Fruit fly (Drosophila melanogaster) whole organism, embryonic: ENCODE measurements around the gene Prosbeta2R2.
A peak's percentile ranks its signal among the peaks of the same experiment; 100 is the strongest.

Experiments used
- Ada2b ChIP-seq: fragments of 200-800 bp; sonication (Bioruptor generic); IDR thresholded peaks from 2 replicates; pipeline ENCODE4 v1.3.6; 2022; ENCODE audit warnings: missing biosample characterization, missing genetic modification characterization
- CG10147 ChIP-seq: fragments of 200-800 bp; sonication (Bioruptor generic); optimal IDR thresholded peaks from 2 replicates; lab custom pipeline; 2019; ENCODE audit warnings: missing biosample characterization, mild to moderate bottlenecking, missing genetic modification characterization, moderate library complexity
- CG11723 ChIP-seq: fragments of 200-800 bp; sonication (Bioruptor generic); optimal IDR thresholded peaks from 2 replicates; lab custom pipeline; 2017; ENCODE audit warnings: missing biosample characterization, mild to moderate bottlenecking, missing genetic modification characterization
- CG13287 ChIP-seq: fragments of 200-800 bp; sonication (Bioruptor generic); IDR thresholded peaks from 2 replicates; pipeline ENCODE4 v1.3.6; 2022; ENCODE audit warnings: missing biosample characterization, missing genetic modification characterization; ENCODE audit not compliant: partially characterized antibody
- CG13775 ChIP-seq: fragments of 200-800 bp; sonication (Bioruptor generic); optimal IDR thresholded peaks from 3 replicates; lab custom pipeline; 2017; ENCODE audit warnings: missing biosample characterization, mild to moderate bottlenecking, missing genetic modification characterization
- CG14014 ChIP-seq: fragments of 200-800 bp; sonication (Bioruptor generic); IDR thresholded peaks from 2 replicates; pipeline ENCODE4 v1.3.6; 2022; ENCODE audit warnings: missing biosample characterization, missing genetic modification characterization
- CG14050 ChIP-seq: fragments of 200-800 bp; sonication (Bioruptor generic); IDR thresholded peaks from 3 replicates; pipeline ENCODE4 v1.3.6; 2022; ENCODE audit warnings: missing biosample characterization, missing genetic modification characterization
- CG15514 ChIP-seq: fragments of 200-800 bp; sonication (Bioruptor generic); optimal IDR thresholded peaks from 3 replicates; lab custom pipeline; 2017; ENCODE audit warnings: missing biosample characterization, missing genetic modification characterization, mild to moderate bottlenecking, moderate library complexity, missing genetic modification reagents
- CG17612 ChIP-seq: fragments of 200-800 bp; sonication (Bioruptor generic); IDR thresholded peaks from 2 replicates; pipeline ENCODE4 v1.3.6; 2022; ENCODE audit warnings: missing biosample characterization, missing genetic modification characterization
- CG17912 ChIP-seq: fragments of 200-800 bp; sonication (Bioruptor generic); optimal IDR thresholded peaks from 2 replicates; lab custom pipeline; 2018; ENCODE audit warnings: missing biosample characterization, mild to moderate bottlenecking, missing genetic modification characterization
- CG32532 ChIP-seq: fragments of 200-800 bp; sonication (Bioruptor generic); IDR thresholded peaks from 2 replicates; pipeline ENCODE4 v1.3.6; 2022; ENCODE audit warnings: missing biosample characterization, missing genetic modification characterization
- CG4282 ChIP-seq: fragments of 200-800 bp; sonication (Bioruptor generic); optimal IDR thresholded peaks from 2 replicates; lab custom pipeline; 2016; ENCODE audit warnings: missing biosample characterization, missing genetic modification characterization
- CG4404 ChIP-seq: fragments of 200-800 bp; sonication (Bioruptor generic); IDR thresholded peaks from 2 replicates; pipeline ENCODE4 v1.3.6; 2022; ENCODE audit warnings: missing biosample characterization, missing genetic modification characterization
- CG4854 ChIP-seq: fragments of 200-800 bp; sonication (Bioruptor generic); optimal IDR thresholded peaks from 2 replicates; lab custom pipeline; 2016; ENCODE audit warnings: missing biosample characterization, missing genetic modification characterization, inconsistent platforms
- CG6654 ChIP-seq: fragments of 200-800 bp; sonication (Bioruptor generic); optimal IDR thresholded peaks from 2 replicates; lab custom pipeline; 2017; ENCODE audit warnings: missing biosample characterization, mild to moderate bottlenecking, missing genetic modification characterization
- CG7839 ChIP-seq: fragments of 200-800 bp; sonication (Bioruptor generic); optimal IDR thresholded peaks from 3 replicates; lab custom pipeline; 2018; ENCODE audit warnings: missing biosample characterization, mild to moderate bottlenecking, missing genetic modification characterization, moderate library complexity
- CG8924 ChIP-seq: fragments of 200-800 bp; optimal IDR thresholded peaks from 3 replicates; lab custom pipeline; 2019; ENCODE audit warnings: missing biosample characterization, mild to moderate bottlenecking, missing genetic modification characterization, moderate library complexity
- Dll ChIP-seq: fragments of 200-800 bp; sonication (Bioruptor generic); IDR thresholded peaks from 4 replicates; pipeline ENCODE4 v1.3.6; 2022; ENCODE audit warnings: missing biosample characterization, missing genetic modification characterization; ENCODE audit not compliant: partially characterized antibody
- Dp ChIP-seq: fragments of 200-800 bp; sonication (Bioruptor generic); optimal IDR thresholded peaks from 2 replicates; lab custom pipeline; 2018; ENCODE audit warnings: missing biosample characterization, mild to moderate bottlenecking, missing genetic modification characterization, moderate library complexity
- E2f1 ChIP-seq: fragments of 200-800 bp; sonication (Bioruptor generic); IDR thresholded peaks from 2 replicates; pipeline ENCODE4 v1.3.6; 2022; ENCODE audit warnings: missing biosample characterization, missing genetic modification characterization
- E2f2 ChIP-seq: fragments of 200-800 bp; sonication (Bioruptor generic); IDR thresholded peaks from 2 replicates; pipeline ENCODE4 v1.3.6; 2022; ENCODE audit warnings: missing biosample characterization, missing genetic modification characterization
- Ets97D ChIP-seq: fragments of 200-800 bp; sonication (Bioruptor generic); optimal IDR thresholded peaks from 3 replicates; lab custom pipeline; 2016; ENCODE audit warnings: missing biosample characterization, missing genetic modification characterization
- Gsc ChIP-seq: fragments of 200-800 bp; sonication (Bioruptor generic); IDR thresholded peaks from 2 replicates; pipeline ENCODE4 v1.3.6; 2022; ENCODE audit warnings: missing biosample characterization, missing genetic modification characterization
- Hmr ChIP-seq: fragments of 200-800 bp; sonication (Bioruptor generic); optimal IDR thresholded peaks from 3 replicates; lab custom pipeline; 2017; ENCODE audit warnings: mild to moderate bottlenecking, missing biosample characterization, missing genetic modification reagents, missing genetic modification characterization
- Jarid2 ChIP-seq: fragments of 200-800 bp; sonication (Bioruptor generic); optimal IDR thresholded peaks from 3 replicates; lab custom pipeline; 2017; ENCODE audit warnings: mild to moderate bottlenecking, missing biosample characterization, missing genetic modification reagents, missing genetic modification characterization
- MESR4 ChIP-seq: fragments of 200-800 bp; sonication (Bioruptor generic); optimal IDR thresholded peaks from 2 replicates; lab custom pipeline; 2018; ENCODE audit warnings: missing biosample characterization, mild to moderate bottlenecking, missing genetic modification characterization, moderate library complexity
- Mes4 ChIP-seq: fragments of 200-800 bp; sonication (Bioruptor generic); optimal IDR thresholded peaks from 2 replicates; lab custom pipeline; 2016; ENCODE audit warnings: missing biosample characterization, missing genetic modification characterization
- Myb ChIP-seq: fragments of 200-800 bp; sonication (Bioruptor generic); optimal IDR thresholded peaks from 2 replicates; lab custom pipeline; 2016; ENCODE audit warnings: missing biosample characterization, missing genetic modification characterization
- Oaz ChIP-seq: fragments of 200-800 bp; sonication (Bioruptor generic); IDR thresholded peaks from 2 replicates; pipeline ENCODE4 v1.3.6; 2022; ENCODE audit warnings: missing biosample characterization, missing genetic modification characterization
- Pdp1 ChIP-seq, 2 experiments: fragments of 200-800 bp; sonication (Bioruptor generic); optimal IDR thresholded peaks; 3 replicates each; lab custom pipeline; 2016; ENCODE audit warnings: missing biosample characterization in 2 of 2, missing genetic modification characterization in 2 of 2, mild to moderate bottlenecking in 1 of 2, moderate library complexity in 1 of 2
- Six4 ChIP-seq: fragments of 200-800 bp; sonication (Bioruptor generic); optimal IDR thresholded peaks from 2 replicates; lab custom pipeline; 2016; ENCODE audit warnings: missing biosample characterization, missing genetic modification characterization
- ash1 ChIP-seq: fragments of 200-800 bp; sonication (Bioruptor generic); optimal IDR thresholded peaks from 2 replicates; lab custom pipeline; 2018; ENCODE audit warnings: missing biosample characterization, mild to moderate bottlenecking, missing genetic modification characterization
- cg ChIP-seq: fragments of 200-800 bp; sonication (Bioruptor generic); optimal IDR thresholded peaks from 3 replicates; lab custom pipeline; 2019; ENCODE audit warnings: missing biosample characterization, mild to moderate bottlenecking, missing genetic modification characterization, moderate library complexity
- gem ChIP-seq: fragments of 200-800 bp; sonication (Bioruptor generic); optimal IDR thresholded peaks from 2 replicates; lab custom pipeline; 2019; ENCODE audit warnings: missing biosample characterization, mild to moderate bottlenecking, missing genetic modification characterization, moderate library complexity
- h ChIP-seq: fragments of >200 bp; optimal IDR thresholded peaks from 2 replicates; lab custom pipeline; 2017
- inv ChIP-seq: fragments of 200-800 bp; sonication (Bioruptor generic); IDR thresholded peaks from 2 replicates; pipeline ENCODE4 v1.3.6; 2022; ENCODE audit warnings: missing biosample characterization, missing genetic modification characterization; ENCODE audit not compliant: partially characterized antibody
- jing ChIP-seq: fragments of 200-800 bp; sonication (Bioruptor generic); optimal IDR thresholded peaks from 2 replicates; lab custom pipeline; 2018; ENCODE audit warnings: missing biosample characterization, mild to moderate bottlenecking, missing genetic modification characterization
- klu ChIP-seq: fragments of 200-800 bp; sonication (Bioruptor generic); IDR thresholded peaks from 2 replicates; pipeline ENCODE4 v1.3.6; 2022; ENCODE audit warnings: missing biosample characterization, missing genetic modification characterization
- row ChIP-seq: fragments of 200-800 bp; sonication (Bioruptor generic); IDR thresholded peaks from 3 replicates; pipeline ENCODE4 v1.3.6; 2022; ENCODE audit warnings: missing biosample characterization, missing genetic modification characterization
- sim ChIP-seq: fragments of 200-800 bp; sonication (Bioruptor generic); IDR thresholded peaks from 2 replicates; pipeline ENCODE4 v1.3.6; 2022; ENCODE audit warnings: missing biosample characterization, missing genetic modification characterization
- sr ChIP-seq: fragments of 200-800 bp; sonication (Bioruptor generic); IDR thresholded peaks from 3 replicates; pipeline ENCODE4 v1.3.6; 2022; ENCODE audit warnings: missing biosample characterization, missing genetic modification characterization
- ssp ChIP-seq: fragments of 200-800 bp; sonication (Bioruptor generic); IDR thresholded peaks from 2 replicates; pipeline ENCODE4 v1.3.6; 2022; ENCODE audit warnings: missing biosample characterization, missing genetic modification characterization
- stwl ChIP-seq: fragments of 200-800 bp; sonication (Bioruptor generic); optimal IDR thresholded peaks from 3 replicates; lab custom pipeline; 2018; ENCODE audit warnings: missing biosample characterization, mild to moderate bottlenecking, missing genetic modification characterization, moderate library complexity
- tap ChIP-seq: fragments of 200-800 bp; optimal IDR thresholded peaks from 3 replicates; lab custom pipeline; 2019; ENCODE audit warnings: missing biosample characterization, mild to moderate bottlenecking, missing genetic modification characterization, moderate library complexity
- tgo ChIP-seq: fragments of 200-800 bp; sonication (Bioruptor generic); IDR thresholded peaks from 3 replicates; pipeline ENCODE4 v1.3.6; 2022; ENCODE audit warnings: missing biosample characterization, missing genetic modification characterization
- tna ChIP-seq: fragments of 200-800 bp; sonication (Bioruptor generic); IDR thresholded peaks from 2 replicates; pipeline ENCODE4 v1.3.6; 2022; ENCODE audit warnings: missing biosample characterization, missing genetic modification characterization; ENCODE audit not compliant: partially characterized antibody
- ttk ChIP-seq: fragments of 200-800 bp; sonication (Bioruptor generic); IDR thresholded peaks from 2 replicates; pipeline ENCODE4 v2.1.2; 2022; ENCODE audit warnings: missing biosample characterization, missing genetic modification characterization
- tx ChIP-seq: fragments of 200-800 bp; sonication (Bioruptor generic); optimal IDR thresholded peaks from 2 replicates; lab custom pipeline; 2016; ENCODE audit warnings: missing biosample characterization, missing genetic modification characterization
- unpg ChIP-seq: fragments of 200-800 bp; sonication (Bioruptor generic); optimal IDR thresholded peaks from 3 replicates; lab custom pipeline; 2018; ENCODE audit warnings: missing biosample characterization, mild to moderate bottlenecking, missing genetic modification characterization, moderate library complexity
- z ChIP-seq: fragments of 200-800 bp; sonication (Bioruptor generic); IDR thresholded peaks from 3 replicates; pipeline ENCODE4 v1.3.6; 2022; ENCODE audit warnings: missing biosample characterization, missing genetic modification characterization

Gene Prosbeta2R2

DNA sequence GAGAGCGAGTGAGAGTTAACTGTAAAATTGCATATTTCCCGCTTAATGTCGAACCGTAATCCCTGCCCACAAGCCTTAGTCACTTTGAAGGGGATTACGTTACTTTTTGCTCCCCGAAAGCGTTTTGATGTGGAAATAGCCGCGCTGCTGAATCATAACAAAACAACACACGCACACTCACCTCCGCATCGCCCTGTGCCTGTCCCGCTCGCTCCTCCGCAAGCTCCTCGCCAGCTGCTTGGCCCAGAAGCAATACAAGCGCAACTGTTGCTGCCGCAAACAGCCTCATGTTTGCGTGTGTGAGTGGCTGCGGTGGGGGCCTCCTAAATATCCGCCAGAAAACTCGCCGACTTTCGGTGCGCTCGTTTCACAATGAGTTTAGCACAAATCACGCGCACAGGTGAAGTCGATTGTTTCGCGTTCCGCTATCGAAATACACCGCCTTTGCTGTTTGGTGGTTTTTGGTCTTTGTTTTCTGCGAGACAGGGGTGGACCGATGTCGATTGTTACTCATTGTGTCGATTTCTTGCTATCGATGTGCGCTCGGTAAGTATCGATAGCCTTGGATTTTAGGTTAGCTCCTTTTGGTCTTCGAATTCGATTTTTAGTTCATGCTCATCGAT lies 32.0 kb upstream of the Prosbeta2R2 start, which contains the start of gene CtsF (continued):
- no peak for TF ChIP-seq Ada2b
- peak; percentile 16 for TF ChIP-seq CG10147 (GFP tag; lab: Kevin White, UChicago)
- peak; percentile 89 for TF ChIP-seq CG15514 (GFP tag; lab: Kevin White, UChicago)
- TF ChIP-seq CG11723 (GFP tag; lab: Kevin White, UChicago): no peak
- TF ChIP-seq CG4404 (GFP tag; lab: Robert Waterston, UW): no peak
- peak; percentile 34; the same call in 1 of the 2 replicates for TF ChIP-seq CG32532 (GFP tag; lab: Robert Waterston, UW)
- no peak for TF ChIP-seq Pdp1 (GFP tag; optimal IDR thresholded peaks at IDR 0.05; lab: Kevin White, UChicago)
- TF ChIP-seq CG13775 (GFP tag; lab: Kevin White, UChicago): no peak
- peak; percentile 78 for TF ChIP-seq stwl (tag; lab: Kevin White, UChicago)
- no peak for TF ChIP-seq sim (GFP tag; lab: Robert Waterston, UW)
- no peak for TF ChIP-seq CG14050 (GFP tag; lab: Robert Waterston, UW)
- no peak for TF ChIP-seq Gsc
- peak; percentile 98 for TF ChIP-seq Dll
- TF ChIP-seq sr: no peak
- no peak for TF ChIP-seq Six4
- peak; percentile 78 for TF ChIP-seq Myb (GFP tag; lab: Kevin White, UChicago)
- TF ChIP-seq CG17612 (GFP tag; lab: Robert Waterston, UW): no peak
- no peak for TF ChIP-seq h (lab: Kevin White, UChicago)
- peak; percentile 30 for TF ChIP-seq tap (tag; lab: Kevin White, UChicago)
- TF ChIP-seq klu (GFP tag; lab: Robert Waterston, UW): no peak
- TF ChIP-seq tna (GFP tag; lab: Robert Waterston, UW): peak; percentile 100
- TF ChIP-seq Mes4: peak; percentile 11
- TF ChIP-seq gem: no peak
- peak; percentile 61 for TF ChIP-seq Jarid2 (GFP tag; lab: Kevin White, UChicago)
- 0 out of 2 replicates have a peak, but pooled peaks have one; percentile 20 for TF ChIP-seq ssp (GFP tag; lab: Robert Waterston, UW)
- TF ChIP-seq cg: peak; percentile 98
- TF ChIP-seq CG7839: no peak
- TF ChIP-seq E2f2: peak; percentile 95
- TF ChIP-seq tgo (GFP tag; lab: Robert Waterston, UW): no peak
- peak; percentile 32 for TF ChIP-seq CG4282 (GFP tag; lab: Kevin White, UChicago)
- TF ChIP-seq unpg (GFP tag; lab: Kevin White, UChicago): peak; percentile 3
- no peak for TF ChIP-seq E2f1 (GFP tag; lab: Robert Waterston, UW)
- peak; percentile 90 for TF ChIP-seq MESR4
- no peak for TF ChIP-seq CG6654
- peak; percentile 92 for TF ChIP-seq Dp (GFP tag; lab: Kevin White, UChicago)
- no peak for TF ChIP-seq CG14014 (GFP tag; lab: Robert Waterston, UW)
- no peak for TF ChIP-seq Oaz (GFP tag; lab: Robert Waterston, UW)
- TF ChIP-seq ttk (GFP tag; lab: Robert Waterston, UW): no peak
- TF ChIP-seq row (GFP tag; lab: Robert Waterston, UW): peak; percentile 57; the same call in 1 of the 3 replicates
- TF ChIP-seq CG13287 (GFP tag; lab: Robert Waterston, UW): peak; percentile 99
- no peak for TF ChIP-seq CG17912
- peak; percentile 98 for TF ChIP-seq inv (GFP tag; lab: Robert Waterston, UW)
- TF ChIP-seq Ets97D (GFP tag; lab: Kevin White, UChicago): peak; percentile 74
- TF ChIP-seq ash1 (GFP tag; lab: Kevin White, UChicago): no peak
- 0 out of 3 replicates have a peak, but pooled peaks have one; percentile 30 for TF ChIP-seq z (GFP tag; lab: Robert Waterston, UW)
- TF ChIP-seq Hmr (GFP tag; lab: Kevin White, UChicago): peak; percentile 67
- no peak for TF ChIP-seq jing (GFP tag; lab: Kevin White, UChicago)
- TF ChIP-seq CG8924 (tag; lab: Kevin White, UChicago): peak; percentile 41
- TF ChIP-seq tx (GFP tag; lab: Kevin White, UChicago): no peak
- TF ChIP-seq CG4854 (GFP tag; lab: Kevin White, UChicago): no peak
